Worm (Caenorhabditis elegans) whole organism, L1 larva: Measurements from ENCODE around the gene F56F11.2.

Experiments
- C16A3.4 ChIP-seq: fragments of 150-350 bp; optimal IDR thresholded peaks from 2 replicates; lab custom pipeline; 2014; ENCODE audit warnings: missing biosample characterization, missing genetic modification characterization
- C34B4.2 ChIP-seq: sonication (generic microtip); optimal IDR thresholded peaks from 2 replicates; lab custom pipeline; 2017; ENCODE audit warnings: mild to moderate bottlenecking, missing genetic modification characterization, missing compliant biosample characterization
- aha-1 ChIP-seq: fragments of 150-350 bp; optimal IDR thresholded peaks from 2 replicates; lab custom pipeline; 2014; ENCODE audit warnings: missing biosample characterization, missing genetic modification characterization
- blmp-1 ChIP-seq: fragments of 150-350 bp; optimal IDR thresholded peaks from 2 replicates; lab custom pipeline; 2014; ENCODE audit warnings: missing biosample characterization, missing genetic modification characterization
- ceh-63 ChIP-seq: fragments of 200-800 bp; sonication (Bioruptor generic); optimal IDR thresholded peaks from 2 replicates; lab custom pipeline; 2018; ENCODE audit warnings: mild to moderate bottlenecking, missing genetic modification characterization, missing compliant biosample characterization
- ceh-8 ChIP-seq: fragments of 200-800 bp; sonication (Bioruptor generic); optimal IDR thresholded peaks from 2 replicates; lab custom pipeline; 2018; ENCODE audit warnings: mild to moderate bottlenecking, missing genetic modification characterization, moderate library complexity, missing compliant biosample characterization
- ceh-82 ChIP-seq, 3 experiments: fragments of 150-350 bp in 1 of 3; sonication (generic microtip) in 2 of 3; optimal IDR thresholded peaks; 2 replicates each; lab custom pipeline; 2014 to 2017; ENCODE audit warnings: missing biosample characterization in 3 of 3, missing genetic modification characterization in 3 of 3
- ces-1 ChIP-seq: fragments of 150-350 bp; optimal IDR thresholded peaks from 2 replicates; lab custom pipeline; 2014; ENCODE audit warnings: missing biosample characterization, missing genetic modification reagents, missing genetic modification characterization
- dpl-1 ChIP-seq, 3 experiments: fragments of 150-350 bp in 2 of 3; sonication (generic microtip) in 1 of 3; optimal IDR thresholded peaks; 2 replicates each; lab custom pipeline; 2014 to 2017; ENCODE audit warnings: missing biosample characterization in 3 of 3, missing genetic modification characterization in 3 of 3, missing genetic modification reagents in 3 of 3
- efl-1 ChIP-seq, 4 experiments: fragments of 150-350 bp; optimal IDR thresholded peaks in 3 of 4; peaks in 1 of 4; 1 replicate in 1 of 4; 2 replicates in 3 of 4; lab custom pipeline; 2014; ENCODE audit warnings: missing biosample characterization in 2 of 4, missing genetic modification characterization in 2 of 4, missing genetic modification reagents in 2 of 4
- efl-3 ChIP-seq: fragments of 200-800 bp; sonication (Bioruptor generic); optimal IDR thresholded peaks from 2 replicates; lab custom pipeline; 2018; ENCODE audit warnings: mild to moderate bottlenecking, missing genetic modification characterization, missing compliant biosample characterization
- egl-13 ChIP-seq: sonication (generic microtip); optimal IDR thresholded peaks from 2 replicates; lab custom pipeline; 2016; ENCODE audit warnings: missing genotype, missing genetic modification reagents, missing genetic modification characterization, missing compliant biosample characterization
- elt-2 ChIP-seq: sonication (generic microtip); optimal IDR thresholded peaks from 2 replicates; lab custom pipeline; 2016; ENCODE audit warnings: missing genetic modification characterization, mild to moderate bottlenecking, inconsistent platforms, missing compliant biosample characterization, missing genetic modification reagents
- elt-3 ChIP-seq, 6 experiments: fragments of 150-350 bp in 1 of 6; sonication (generic microtip); optimal IDR thresholded peaks; 2 replicates each; lab custom pipeline; 2017 to 2018; ENCODE audit warnings: missing biosample characterization in 6 of 6, missing genetic modification characterization in 6 of 6, inconsistent platforms in 1 of 6
- fkh-10 ChIP-seq: sonication (generic microtip); optimal IDR thresholded peaks from 2 replicates; lab custom pipeline; 2017; ENCODE audit warnings: missing biosample characterization, missing genetic modification reagents, missing genetic modification characterization
- hlh-4 ChIP-seq: sonication (generic microtip); optimal IDR thresholded peaks from 2 replicates; lab custom pipeline; 2016; ENCODE audit warnings: mild to moderate bottlenecking, missing genetic modification characterization, missing compliant biosample characterization
- irx-1 ChIP-seq: sonication (generic microtip); optimal IDR thresholded peaks from 2 replicates; lab custom pipeline; 2016; ENCODE audit warnings: missing genetic modification characterization, missing compliant biosample characterization
- jun-1 ChIP-seq: fragments of 150-350 bp; optimal IDR thresholded peaks from 2 replicates; lab custom pipeline; 2014; ENCODE audit warnings: missing biosample characterization, missing genetic modification reagents, missing genetic modification characterization
- lin-14 ChIP-seq: fragments of 200-800 bp; sonication (Bioruptor generic); optimal IDR thresholded peaks from 2 replicates; lab custom pipeline; 2018; ENCODE audit warnings: mild to moderate bottlenecking, missing genetic modification characterization, moderate library complexity, missing compliant biosample characterization
- lin-15B ChIP-seq: fragments of 150-350 bp; sonication (generic microtip); optimal IDR thresholded peaks from 3 replicates; lab custom pipeline; 2014; ENCODE audit warnings: missing biosample characterization, missing genetic modification characterization
- lin-35 ChIP-seq, 2 experiments: fragments of 150-350 bp; optimal IDR thresholded peaks; 2 replicates each; lab custom pipeline; 2014; ENCODE audit warnings: missing biosample characterization in 2 of 2, missing genetic modification characterization in 2 of 2, missing genetic modification reagents in 2 of 2
- lsy-2 ChIP-seq, 2 experiments: fragments of 150-350 bp; optimal IDR thresholded peaks; 2 replicates each; lab custom pipeline; 2014; ENCODE audit warnings: missing biosample characterization in 2 of 2, missing genetic modification characterization in 2 of 2
- nhr-11 ChIP-seq: fragments of 150-350 bp; optimal IDR thresholded peaks from 2 replicates; lab custom pipeline; 2014; ENCODE audit warnings: missing biosample characterization, missing genetic modification characterization
- nhr-20 ChIP-seq: sonication (generic microtip); optimal IDR thresholded peaks from 2 replicates; lab custom pipeline; 2016; ENCODE audit warnings: mild to moderate bottlenecking, missing genetic modification characterization, missing compliant biosample characterization
- nhr-71 ChIP-seq: sonication (generic microtip); optimal IDR thresholded peaks from 2 replicates; lab custom pipeline; 2016; ENCODE audit warnings: mild to moderate bottlenecking, missing genetic modification characterization, moderate library complexity, missing compliant biosample characterization
- nhr-76 ChIP-seq: sonication (generic microtip); optimal IDR thresholded peaks from 2 replicates; lab custom pipeline; 2017; ENCODE audit warnings: missing biosample characterization, missing genetic modification characterization
- nhr-77 ChIP-seq: fragments of 150-350 bp; optimal IDR thresholded peaks from 2 replicates; lab custom pipeline; 2014; ENCODE audit warnings: missing biosample characterization, missing genetic modification characterization
- nhr-85 ChIP-seq: sonication (generic microtip); peaks from one replicate; lab custom pipeline; 2016; ENCODE audit warnings: missing genetic modification characterization, inconsistent platforms, missing compliant biosample characterization
- nhr-90 ChIP-seq: sonication (generic microtip); optimal IDR thresholded peaks from 2 replicates; lab custom pipeline; 2016; ENCODE audit warnings: mild to moderate bottlenecking, missing genetic modification characterization, missing compliant biosample characterization; ENCODE audit not compliant: poor library complexity
- pag-3 ChIP-seq: sonication (generic microtip); optimal IDR thresholded peaks from 2 replicates; lab custom pipeline; 2017; ENCODE audit warnings: missing genetic modification characterization, mild to moderate bottlenecking, missing compliant biosample characterization, antibody characterized with exemption, borderline replicate concordance; ENCODE audit not compliant: insufficient read depth
- pqm-1 ChIP-seq: sonication (generic microtip); optimal IDR thresholded peaks from 3 replicates; lab custom pipeline; 2017; ENCODE audit warnings: missing biosample characterization, missing genetic modification characterization
- rnt-1 ChIP-seq: sonication (generic microtip); optimal IDR thresholded peaks from 2 replicates; lab custom pipeline; 2016; ENCODE audit warnings: mild to moderate bottlenecking, missing genetic modification characterization, moderate library complexity, missing compliant biosample characterization
- skn-1 ChIP-seq: fragments of 150-350 bp; optimal IDR thresholded peaks from 2 replicates; lab custom pipeline; 2014; ENCODE audit warnings: missing biosample characterization, missing genetic modification characterization
- tlp-1 ChIP-seq: fragments of 150-350 bp; optimal IDR thresholded peaks from 2 replicates; lab custom pipeline; 2014; ENCODE audit warnings: missing biosample characterization, missing genetic modification characterization
- unc-30 ChIP-seq: sonication (generic microtip); optimal IDR thresholded peaks from 2 replicates; lab custom pipeline; 2017; ENCODE audit warnings: missing biosample characterization, missing genetic modification characterization
- unc-62 ChIP-seq: fragments of 150-350 bp; optimal IDR thresholded peaks from 2 replicates; lab custom pipeline; 2014; ENCODE audit warnings: missing biosample characterization, missing genetic modification reagents, missing genetic modification characterization
- unc-86 ChIP-seq: sonication (generic microtip); optimal IDR thresholded peaks from 2 replicates; lab custom pipeline; 2016; ENCODE audit warnings: missing genetic modification characterization, missing compliant biosample characterization
- vab-15 ChIP-seq: sonication (generic microtip); optimal IDR thresholded peaks from 2 replicates; lab custom pipeline; 2017; ENCODE audit warnings: missing genotype, mild to moderate bottlenecking, missing genetic modification characterization, missing compliant biosample characterization
- xbp-1 ChIP-seq: sonication (generic microtip); optimal IDR thresholded peaks from 2 replicates; lab custom pipeline; 2016; ENCODE audit warnings: missing genetic modification characterization, missing compliant biosample characterization
- zag-1 ChIP-seq: fragments of 150-350 bp; optimal IDR thresholded peaks from 2 replicates; lab custom pipeline; 2014; ENCODE audit warnings: missing biosample characterization, missing genetic modification characterization
- zip-4 ChIP-seq: fragments of 200-800 bp; sonication (Bioruptor generic); optimal IDR thresholded peaks from 2 replicates; lab custom pipeline; 2018; ENCODE audit warnings: mild to moderate bottlenecking, missing genetic modification characterization, moderate library complexity, missing compliant biosample characterization

Gene F56F11.2

DNA sequence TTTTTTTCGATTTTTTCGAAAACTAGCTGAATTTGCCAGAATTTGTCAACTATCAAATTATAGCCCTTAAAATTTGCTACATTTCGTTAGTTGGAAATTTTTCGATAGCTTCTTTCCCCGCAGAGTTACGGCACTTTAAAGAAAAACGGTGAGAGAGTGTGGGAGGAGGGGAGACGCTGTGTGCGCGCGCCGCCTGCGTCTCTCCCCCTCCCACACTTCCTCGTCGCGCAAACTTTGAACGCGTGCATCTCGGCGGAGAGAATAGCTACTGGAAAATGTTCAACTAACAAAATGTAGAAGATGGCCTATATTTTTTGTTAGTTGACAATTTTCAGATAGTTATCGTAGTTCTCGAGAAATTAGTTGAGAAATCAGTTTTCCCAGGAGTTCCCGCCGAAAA, 15.5 kb upstream of the F56F11.2 start:
- TF ChIP-seq efl-1 (optimal IDR thresholded peaks at IDR 0.05; lab: Kevin White, UChicago), result no peak
- peak in 1 of 2 experiments; percentile 11 for TF ChIP-seq efl-1 (GFP tag; optimal IDR thresholded peaks at IDR 0.05 in 1 of 2; lab: Kevin White, UChicago)
- no peak for TF ChIP-seq unc-30 (tag; lab: Kevin White, UChicago)

DNA sequence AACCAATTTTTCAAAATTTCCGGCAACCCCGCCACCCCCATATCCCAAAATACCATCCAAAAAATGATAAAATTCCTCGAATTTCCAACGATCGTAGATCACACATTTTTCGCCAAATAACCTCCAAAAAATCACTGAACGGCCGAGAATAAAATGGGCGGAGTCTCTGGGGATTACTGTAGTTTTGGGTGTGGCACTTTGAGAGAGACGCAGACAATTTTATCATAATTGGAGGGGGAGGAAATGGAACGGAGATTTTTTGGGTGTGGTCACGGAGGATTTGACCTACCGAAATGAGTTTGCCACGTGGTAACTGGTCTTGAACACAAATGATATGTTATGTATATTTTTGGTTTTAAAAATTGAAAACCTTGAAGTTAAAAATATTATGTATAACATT, 13.7 kb upstream of the F56F11.2 start:
- TF ChIP-seq lin-14 (GFP tag; lab: Kevin White, UChicago) (peak; percentile 22), ces-1 (no peak), tlp-1 (tag; lab: Kevin White, UChicago) (no peak), nhr-85 (peak; percentile 33), lsy-2 (tag; optimal IDR thresholded peaks at IDR 0.05; lab: Kevin White, UChicago) (peak in 1 of 2 experiments; percentile 38)

DNA sequence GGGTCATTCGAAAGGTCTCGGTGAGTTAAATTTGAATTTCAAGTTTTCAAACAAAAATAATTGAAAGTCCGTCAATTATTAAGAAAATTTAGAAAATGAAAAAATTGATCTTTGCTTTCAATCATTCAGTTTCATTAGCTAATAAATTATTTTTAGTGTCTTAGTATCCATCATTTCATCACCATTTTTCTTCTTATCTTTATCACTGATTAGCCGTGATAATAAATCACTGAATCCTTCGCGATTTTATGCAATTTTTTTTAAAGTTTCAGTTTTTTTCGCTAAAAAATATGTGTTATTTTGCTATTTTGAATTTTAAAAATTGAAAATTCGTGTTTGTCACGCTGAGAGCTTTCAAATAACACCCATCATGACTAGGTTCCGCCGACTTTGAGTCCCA, 13.1 kb upstream of the F56F11.2 start:
- TF ChIP-seq elt-3 (tag; optimal IDR thresholded peaks at IDR 0.05; lab: Kevin White, UChicago) (peak in 1 of 6 experiments; percentile 7), unc-62 (no peak)

DNA sequence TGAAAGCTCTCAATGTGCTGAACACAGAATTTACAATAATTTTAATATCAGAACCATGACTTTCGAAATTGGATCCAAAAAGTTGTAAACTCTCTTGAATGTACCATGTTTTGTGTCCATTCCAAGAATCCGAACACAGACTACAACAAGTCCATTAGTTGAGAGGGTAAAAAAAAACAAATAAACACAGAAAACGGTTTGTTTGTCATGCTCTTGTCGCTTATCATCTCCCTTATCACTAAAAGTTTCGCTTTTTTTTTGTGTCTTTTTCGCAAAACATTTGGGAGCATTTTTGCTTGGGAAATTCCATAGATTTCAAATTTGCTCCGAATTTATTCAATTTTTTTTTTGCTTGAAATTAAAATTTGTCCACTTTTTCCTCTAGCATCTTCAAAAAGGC, 12.6 kb upstream of the F56F11.2 start:
- no peak for TF ChIP-seq nhr-90 (tag; lab: Kevin White, UChicago)
- peak; percentile 45 for TF ChIP-seq elt-2 (tag; lab: Kevin White, UChicago)

DNA sequence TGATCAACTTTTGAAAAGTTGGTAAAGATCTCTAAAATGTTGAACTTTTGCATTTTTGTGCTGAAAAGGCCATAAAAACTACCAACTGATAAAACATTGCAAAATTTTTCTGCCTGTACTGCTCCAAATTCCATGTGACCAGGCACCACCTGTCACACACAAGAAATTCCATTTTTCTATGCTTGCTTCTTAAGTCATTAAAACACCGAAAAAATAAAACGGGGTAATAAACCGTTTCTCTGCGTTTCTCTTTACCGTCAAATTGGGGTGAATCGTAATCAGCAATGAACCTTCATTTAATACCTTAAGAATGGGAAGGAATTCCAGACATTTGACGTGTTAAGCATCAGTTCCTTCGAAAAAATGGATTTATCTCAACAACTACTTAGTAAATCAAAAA, 11.9 kb upstream of the F56F11.2 start:
- peak in 1 of 2 experiments; percentile 31 for TF ChIP-seq lin-35 (GFP tag; optimal IDR thresholded peaks at IDR 0.05; lab: Kevin White, UChicago)
- TF ChIP-seq lsy-2 (tag; optimal IDR thresholded peaks at IDR 0.05; lab: Kevin White, UChicago), result peak in 1 of 2 experiments; percentile 2
- TF ChIP-seq elt-2 (tag; lab: Kevin White, UChicago), result peak; percentile 86
- peak; percentile 4 for TF ChIP-seq nhr-20 (tag; lab: Kevin White, UChicago)
- peak; percentile 6 for TF ChIP-seq blmp-1
- peak; percentile 33 for TF ChIP-seq jun-1 (tag; lab: Kevin White, UChicago)
- no peak for TF ChIP-seq C34B4.2 (tag; lab: Kevin White, UChicago)
- TF ChIP-seq nhr-76 (tag; lab: Kevin White, UChicago), result no peak
- TF ChIP-seq nhr-11, result no peak
- TF ChIP-seq unc-86, result no peak
- TF ChIP-seq C16A3.4 (tag; lab: Kevin White, UChicago), result no peak
- peak; percentile 4 for TF ChIP-seq nhr-71 (tag; lab: Kevin White, UChicago)
- no peak for TF ChIP-seq egl-13 (tag; lab: Kevin White, UChicago)
- no peak for TF ChIP-seq efl-1 (optimal IDR thresholded peaks at IDR 0.05; lab: Kevin White, UChicago)
- TF ChIP-seq efl-1 (GFP tag; optimal IDR thresholded peaks at IDR 0.05 in 1 of 2; lab: Kevin White, UChicago), result peak in 1 of 2 experiments; percentile 50

DNA sequence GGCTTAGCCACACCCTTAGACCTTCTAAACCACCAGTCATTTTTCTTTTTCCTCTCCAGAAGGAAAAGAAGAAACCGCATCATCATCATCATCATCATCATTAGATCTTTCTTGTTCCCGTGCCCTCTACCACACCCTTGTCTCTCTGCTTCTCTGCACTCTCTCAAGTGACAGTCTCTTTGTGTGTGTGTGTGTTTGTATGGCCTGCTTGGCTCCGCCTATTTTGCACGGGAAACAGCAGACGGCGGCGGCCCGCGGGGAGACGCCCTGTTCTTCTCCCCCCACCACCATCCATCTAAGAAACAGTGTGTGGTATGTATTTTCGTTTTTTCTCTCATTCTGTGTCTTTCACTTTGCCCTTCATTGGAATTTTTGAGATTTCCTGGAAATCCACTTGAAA, 10.3 kb upstream of the F56F11.2 start:
- no peak for TF ChIP-seq ceh-63 (GFP tag; lab: Kevin White, UChicago)
- peak; percentile 74 for TF ChIP-seq vab-15 (tag; lab: Kevin White, UChicago)
- TF ChIP-seq aha-1 (tag; lab: Kevin White, UChicago), result no peak
- peak; percentile 46 for TF ChIP-seq xbp-1 (tag; lab: Kevin White, UChicago)
- no peak for TF ChIP-seq lin-15B (tag; lab: Kevin White, UChicago)
- TF ChIP-seq pag-3 (tag; lab: Kevin White, UChicago), result no peak
- no peak for TF ChIP-seq zag-1 (tag; lab: Kevin White, UChicago)
- peak; percentile 87 for TF ChIP-seq nhr-71 (tag; lab: Kevin White, UChicago)
- peak; percentile 64 for TF ChIP-seq nhr-77
- peak; percentile 94 for TF ChIP-seq blmp-1
- peak; percentile 5 for TF ChIP-seq irx-1
- TF ChIP-seq efl-1 (optimal IDR thresholded peaks at IDR 0.05; lab: Kevin White, UChicago), result peak; percentile 21 to 36
- peak in 1 of 2 experiments; percentile 1 for TF ChIP-seq efl-1 (GFP tag; optimal IDR thresholded peaks at IDR 0.05 in 1 of 2; lab: Kevin White, UChicago)
- peak; percentile 70 for TF ChIP-seq rnt-1
- TF ChIP-seq dpl-1 (GFP tag; optimal IDR thresholded peaks at IDR 0.05; lab: Kevin White, UChicago), result peak; percentile 39 to 58 (median 43)
- peak; percentile 35 to 67 for TF ChIP-seq lsy-2 (tag; optimal IDR thresholded peaks at IDR 0.05; lab: Kevin White, UChicago)
- TF ChIP-seq fkh-10, result no peak
- no peak for TF ChIP-seq unc-62
- TF ChIP-seq efl-3 (GFP tag; lab: Kevin White, UChicago), result no peak
- no peak for TF ChIP-seq pqm-1 (tag; lab: Kevin White, UChicago)
- peak; percentile 39 for TF ChIP-seq skn-1 (tag; lab: Kevin White, UChicago)
- TF ChIP-seq zip-4 (GFP tag; lab: Kevin White, UChicago), result no peak
- peak in 1 of 3 experiments; percentile 19 for TF ChIP-seq ceh-82 (tag; optimal IDR thresholded peaks at IDR 0.05; lab: Kevin White, UChicago)
- TF ChIP-seq ceh-8, result no peak
- TF ChIP-seq hlh-4, result no peak
- TF ChIP-seq egl-13 (tag; lab: Kevin White, UChicago), result no peak
